Fruit fly (Drosophila melanogaster) whole organism, prepupa: ENCODE measurements around the gene CG13458.

Experiments
- Blimp-1 ChIP-seq: fragments of 200-800 bp; sonication (Bioruptor generic); optimal IDR thresholded peaks from 3 replicates; lab custom pipeline; 2017; ENCODE audit warnings: missing biosample characterization, missing genetic modification characterization, mild to moderate bottlenecking, moderate library complexity, missing genetic modification reagents
- CG10631 ChIP-seq: fragments of 200-800 bp; sonication (Bioruptor generic); optimal IDR thresholded peaks from 2 replicates; lab custom pipeline; 2016; ENCODE audit warnings: missing biosample characterization, missing genetic modification characterization
- CG10669 ChIP-seq: fragments of 200-800 bp; sonication (Bioruptor generic); optimal IDR thresholded peaks from 3 replicates; lab custom pipeline; 2018; ENCODE audit warnings: missing biosample characterization, mild to moderate bottlenecking, missing genetic modification characterization, moderate library complexity
- CG11294 ChIP-seq: fragments of 200-800 bp; sonication (Bioruptor generic); IDR thresholded peaks from 2 replicates; pipeline ENCODE4 v1.3.6; 2022; ENCODE audit warnings: missing biosample characterization, missing genetic modification characterization
- CG11902 ChIP-seq: fragments of 200-800 bp; sonication (Bioruptor generic); optimal IDR thresholded peaks from 3 replicates; lab custom pipeline; 2016; ENCODE audit warnings: missing biosample characterization, missing genetic modification characterization
- CG15336 ChIP-seq: fragments of 200-800 bp; sonication (Bioruptor generic); IDR thresholded peaks from 2 replicates; pipeline ENCODE4 v1.3.6; 2022; ENCODE audit warnings: missing biosample characterization, missing genetic modification characterization
- CG1621 ChIP-seq: fragments of 200-800 bp; sonication (Bioruptor generic); optimal IDR thresholded peaks from 3 replicates; lab custom pipeline; 2018; ENCODE audit warnings: missing biosample characterization, mild to moderate bottlenecking, missing genetic modification characterization
- CG16779 ChIP-seq: fragments of 200-800 bp; sonication (Bioruptor generic); optimal IDR thresholded peaks from 3 replicates; lab custom pipeline; 2017; ENCODE audit warnings: missing biosample characterization, mild to moderate bottlenecking, missing genetic modification characterization
- CG32006 ChIP-seq: fragments of 200-800 bp; sonication (Bioruptor generic); optimal IDR thresholded peaks from 3 replicates; lab custom pipeline; 2017; ENCODE audit warnings: missing biosample characterization, mild to moderate bottlenecking, missing genetic modification characterization
- CG3919 ChIP-seq: fragments of 200-800 bp; sonication (Bioruptor generic); optimal IDR thresholded peaks from 3 replicates; lab custom pipeline; 2016; ENCODE audit warnings: missing biosample characterization, missing genetic modification characterization
- CG4318 ChIP-seq: fragments of 200-800 bp; sonication (Bioruptor generic); optimal IDR thresholded peaks from 3 replicates; lab custom pipeline; 2017; ENCODE audit warnings: missing biosample characterization, mild to moderate bottlenecking, missing genetic modification characterization
- CG6163 ChIP-seq: fragments of 200-800 bp; sonication (Bioruptor generic); IDR thresholded peaks from 3 replicates; pipeline ENCODE4 v1.3.6; 2022; ENCODE audit warnings: missing biosample characterization, missing genetic modification characterization
- CG6276 ChIP-seq: fragments of 200-800 bp; sonication (Bioruptor generic); optimal IDR thresholded peaks from 2 replicates; lab custom pipeline; 2017; ENCODE audit warnings: missing biosample characterization, mild to moderate bottlenecking, missing genetic modification characterization
- CG6854 ChIP-seq: fragments of 200-800 bp; sonication (Bioruptor generic); optimal IDR thresholded peaks from 2 replicates; lab custom pipeline; 2017; ENCODE audit warnings: missing biosample characterization, mild to moderate bottlenecking, missing genetic modification characterization
- CG8119 ChIP-seq: fragments of 200-800 bp; sonication (Bioruptor generic); IDR thresholded peaks from 3 replicates; pipeline ENCODE4 v1.3.6; 2022; ENCODE audit warnings: missing biosample characterization, missing genetic modification characterization
- CG8319 ChIP-seq: fragments of 200-800 bp; sonication (Bioruptor generic); optimal IDR thresholded peaks from 3 replicates; lab custom pipeline; 2016; ENCODE audit warnings: missing biosample characterization, missing genetic modification characterization
- CG8632 ChIP-seq: fragments of 200-800 bp; sonication (Bioruptor generic); optimal IDR thresholded peaks from 3 replicates; lab custom pipeline; 2016; ENCODE audit warnings: missing biosample characterization, missing genetic modification characterization
- Eip75B ChIP-seq: fragments of 200-800 bp; sonication (Bioruptor generic); optimal IDR thresholded peaks from 3 replicates; lab custom pipeline; 2016; ENCODE audit warnings: missing biosample characterization, missing genetic modification characterization
- Eip78C ChIP-seq: fragments of 200-800 bp; sonication (Bioruptor generic); peaks from one replicate; lab custom pipeline; 2016; ENCODE audit warnings: missing biosample characterization, missing genetic modification characterization
- Eip93F ChIP-seq: fragments of 200-800 bp; sonication (Bioruptor generic); optimal IDR thresholded peaks from 2 replicates; lab custom pipeline; 2016; ENCODE audit warnings: missing biosample characterization, mild to moderate bottlenecking, missing genetic modification characterization
- Ets21C ChIP-seq: fragments of 200-800 bp; sonication (Bioruptor generic); optimal IDR thresholded peaks from 3 replicates; lab custom pipeline; 2016; ENCODE audit warnings: missing biosample characterization, missing genetic modification characterization
- Hr38 ChIP-seq: sonication (Bioruptor generic); optimal IDR thresholded peaks from 2 replicates; lab custom pipeline; 2016; ENCODE audit warnings: missing biosample characterization, missing genetic modification characterization
- Hr4 ChIP-seq: fragments of 200-800 bp; sonication (Bioruptor generic); optimal IDR thresholded peaks from 3 replicates; lab custom pipeline; 2016; ENCODE audit warnings: missing biosample characterization, missing genetic modification characterization
- Lpt ChIP-seq: fragments of 200-800 bp; sonication (Bioruptor generic); optimal IDR thresholded peaks from 3 replicates; lab custom pipeline; 2016; ENCODE audit warnings: missing biosample characterization, missing genetic modification characterization
- OdsH ChIP-seq: fragments of 200-800 bp; sonication (Bioruptor generic); optimal IDR thresholded peaks from 3 replicates; lab custom pipeline; 2016; ENCODE audit warnings: missing biosample characterization, missing genetic modification characterization
- Smox ChIP-seq: fragments of 200-800 bp; sonication (Bioruptor generic); optimal IDR thresholded peaks from 3 replicates; lab custom pipeline; 2016; ENCODE audit warnings: missing biosample characterization, missing genetic modification characterization
- Sox102F ChIP-seq: fragments of 200-800 bp; sonication (Bioruptor generic); optimal IDR thresholded peaks from 2 replicates; lab custom pipeline; 2016; ENCODE audit warnings: missing biosample characterization, mild to moderate bottlenecking, missing genetic modification characterization
- Sox14 ChIP-seq: fragments of 200-800 bp; sonication (Bioruptor generic); optimal IDR thresholded peaks from 3 replicates; lab custom pipeline; 2016; ENCODE audit warnings: missing biosample characterization, missing genetic modification characterization
- Sox15 ChIP-seq: fragments of 200-800 bp; sonication (Bioruptor generic); optimal IDR thresholded peaks from 3 replicates; lab custom pipeline; 2016; ENCODE audit warnings: missing biosample characterization, missing genetic modification characterization
- achi ChIP-seq: fragments of 200-800 bp; sonication (Bioruptor generic); optimal IDR thresholded peaks from 3 replicates; lab custom pipeline; 2016; ENCODE audit warnings: missing biosample characterization, missing genetic modification characterization
- cyc ChIP-seq: fragments of 200-800 bp; sonication (Bioruptor generic); optimal IDR thresholded peaks from 3 replicates; lab custom pipeline; 2016; ENCODE audit warnings: missing biosample characterization, missing genetic modification characterization
- dac ChIP-seq: fragments of 200-800 bp; sonication (Bioruptor generic); optimal IDR thresholded peaks from 2 replicates; lab custom pipeline; 2017; ENCODE audit warnings: missing biosample characterization, mild to moderate bottlenecking, missing genetic modification characterization
- dsx ChIP-seq: fragments of 200-800 bp; optimal IDR thresholded peaks from 3 replicates; lab custom pipeline; 2019; ENCODE audit warnings: missing biosample characterization, mild to moderate bottlenecking, missing genetic modification characterization, moderate library complexity; ENCODE audit not compliant: poor library complexity, severe bottlenecking
- esn ChIP-seq: fragments of 200-800 bp; sonication (Bioruptor generic); optimal IDR thresholded peaks from 2 replicates; lab custom pipeline; 2016; ENCODE audit warnings: missing biosample characterization, mild to moderate bottlenecking, missing genetic modification characterization, moderate library complexity
- fd59A ChIP-seq: fragments of 200-800 bp; sonication (Bioruptor generic); optimal IDR thresholded peaks from 2 replicates; lab custom pipeline; 2017; ENCODE audit warnings: missing biosample characterization, mild to moderate bottlenecking, missing genetic modification characterization, missing genetic modification reagents
- fd85E ChIP-seq: fragments of 200-800 bp; sonication (Bioruptor generic); optimal IDR thresholded peaks from 3 replicates; lab custom pipeline; 2016; ENCODE audit warnings: missing biosample characterization, missing genetic modification characterization
- fkh ChIP-seq: fragments of 200-800 bp; sonication (Bioruptor generic); optimal IDR thresholded peaks from 3 replicates; lab custom pipeline; 2017; ENCODE audit warnings: missing biosample characterization, mild to moderate bottlenecking, missing genetic modification characterization, moderate library complexity
- lz ChIP-seq: fragments of 200-800 bp; sonication (Bioruptor generic); optimal IDR thresholded peaks from 3 replicates; lab custom pipeline; 2016; ENCODE audit warnings: missing biosample characterization, missing genetic modification characterization
- net ChIP-seq: fragments of 200-800 bp; sonication (Bioruptor generic); optimal IDR thresholded peaks from 3 replicates; lab custom pipeline; 2016; ENCODE audit warnings: missing biosample characterization, missing genetic modification characterization
- pdm3 ChIP-seq: fragments of 200-800 bp; sonication (Bioruptor generic); optimal IDR thresholded peaks from 3 replicates; lab custom pipeline; 2016; ENCODE audit warnings: missing biosample characterization, missing genetic modification characterization
- spab ChIP-seq: fragments of 200-800 bp; sonication (Bioruptor generic); optimal IDR thresholded peaks from 2 replicates; lab custom pipeline; 2017; ENCODE audit warnings: missing biosample characterization, mild to moderate bottlenecking, missing genetic modification characterization, missing genetic modification reagents
- ss ChIP-seq, 2 experiments: fragments of 200-800 bp; sonication (Bioruptor generic); optimal IDR thresholded peaks; 2 replicates in 1 of 2; 3 replicates in 1 of 2; lab custom pipeline; 2017 to 2018; ENCODE audit warnings: mild to moderate bottlenecking in 2 of 2, missing biosample characterization in 2 of 2, missing genetic modification characterization in 2 of 2, moderate library complexity in 1 of 2
- svp ChIP-seq: fragments of 200-800 bp; sonication (Bioruptor generic); peaks from one replicate; lab custom pipeline; 2016; ENCODE audit warnings: missing biosample characterization, missing genetic modification characterization
- topi ChIP-seq: fragments of 200-800 bp; sonication (Bioruptor generic); optimal IDR thresholded peaks from 3 replicates; lab custom pipeline; 2016; ENCODE audit warnings: missing biosample characterization, missing genetic modification characterization
- vri ChIP-seq: fragments of 200-800 bp; sonication (Bioruptor generic); optimal IDR thresholded peaks from 3 replicates; lab custom pipeline; 2016; ENCODE audit warnings: missing biosample characterization, mild to moderate bottlenecking, missing genetic modification characterization

Gene CG13458

DNA sequence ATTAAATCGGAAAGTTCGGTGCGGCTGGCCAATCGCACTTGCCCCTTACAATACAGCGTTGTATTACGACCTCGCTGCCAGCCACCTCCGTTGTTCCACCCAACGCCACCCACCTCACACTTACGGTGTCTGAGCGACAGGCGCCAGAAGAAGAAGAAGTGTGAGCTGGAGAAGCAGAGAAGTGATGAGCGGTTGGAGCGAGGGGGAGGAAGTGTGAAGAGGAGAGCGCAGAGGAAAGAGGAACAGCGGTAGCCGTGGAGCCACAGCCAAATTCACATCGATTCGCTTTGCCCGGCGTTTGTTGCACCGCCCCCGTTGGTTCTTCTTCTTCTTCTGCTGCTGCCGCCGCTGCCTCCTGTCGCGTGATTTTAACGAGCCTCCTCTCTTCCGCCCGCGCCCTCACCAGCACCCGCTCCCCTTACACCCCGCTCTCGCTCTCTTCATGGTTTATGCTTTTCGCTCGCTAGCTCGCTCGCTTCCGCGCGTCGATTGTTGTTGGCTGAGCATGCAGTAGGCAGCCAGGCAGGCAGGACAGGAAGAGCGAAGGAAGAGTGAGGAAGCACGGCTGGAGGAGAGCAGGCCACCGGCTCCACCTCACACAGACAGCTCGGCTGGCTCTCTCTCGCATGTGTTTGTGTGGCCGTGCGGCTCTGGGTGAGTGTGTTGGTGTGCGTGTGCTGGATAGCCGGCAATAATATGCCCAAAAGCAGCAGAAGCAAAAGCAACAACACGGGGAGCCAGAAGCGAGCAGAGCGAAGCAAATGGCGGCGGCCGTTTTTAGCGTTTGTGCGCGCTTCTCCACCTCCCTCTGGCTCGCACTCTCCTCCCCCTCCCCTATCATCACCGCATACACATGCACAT lies 9.1 kb upstream of the CG13458 start (continued):
- TF ChIP-seq Eip93F (GFP tag; lab: Kevin White, UChicago) (no peak), CG11902 (no peak), dsx (GFP tag; lab: Kevin White, UChicago) (no peak), CG15336 (GFP tag; lab: Robert Waterston, UW) (no peak), CG8632 (GFP tag; lab: Kevin White, UChicago) (no peak), CG10631 (GFP tag; lab: Kevin White, UChicago) (no peak), Eip75B (GFP tag; lab: Kevin White, UChicago) (peak; percentile 10), Hr4 (GFP tag; lab: Kevin White, UChicago) (no peak), cyc (no peak), Eip78C (GFP tag; lab: Kevin White, UChicago) (peak; percentile 49), Smox (no peak), spab (no peak), vri (GFP tag; lab: Kevin White, UChicago) (no peak), fd85E (GFP tag; lab: Kevin White, UChicago) (no peak), net (peak; percentile 42), CG16779 (tag; lab: Kevin White, UChicago) (no peak), fd59A (no peak), topi (GFP tag; lab: Kevin White, UChicago) (no peak), svp (GFP tag; lab: Kevin White, UChicago) (peak; percentile 72), Hr38 (no peak), CG6854 (GFP tag; lab: Kevin White, UChicago) (peak; percentile 99), esn (GFP tag; lab: Kevin White, UChicago) (no peak), OdsH (GFP tag; lab: Kevin White, UChicago) (no peak), CG6276 (GFP tag; lab: Kevin White, UChicago) (no peak), Sox102F (GFP tag; lab: Kevin White, UChicago) (no peak), CG10669 (GFP tag; lab: Kevin White, UChicago) (no peak), CG6163 (GFP tag; lab: Robert Waterston, UW) (peak; percentile 17; the same call in 1 of the 3 replicates), CG8119 (GFP tag; lab: Robert Waterston, UW) (no peak)

DNA sequence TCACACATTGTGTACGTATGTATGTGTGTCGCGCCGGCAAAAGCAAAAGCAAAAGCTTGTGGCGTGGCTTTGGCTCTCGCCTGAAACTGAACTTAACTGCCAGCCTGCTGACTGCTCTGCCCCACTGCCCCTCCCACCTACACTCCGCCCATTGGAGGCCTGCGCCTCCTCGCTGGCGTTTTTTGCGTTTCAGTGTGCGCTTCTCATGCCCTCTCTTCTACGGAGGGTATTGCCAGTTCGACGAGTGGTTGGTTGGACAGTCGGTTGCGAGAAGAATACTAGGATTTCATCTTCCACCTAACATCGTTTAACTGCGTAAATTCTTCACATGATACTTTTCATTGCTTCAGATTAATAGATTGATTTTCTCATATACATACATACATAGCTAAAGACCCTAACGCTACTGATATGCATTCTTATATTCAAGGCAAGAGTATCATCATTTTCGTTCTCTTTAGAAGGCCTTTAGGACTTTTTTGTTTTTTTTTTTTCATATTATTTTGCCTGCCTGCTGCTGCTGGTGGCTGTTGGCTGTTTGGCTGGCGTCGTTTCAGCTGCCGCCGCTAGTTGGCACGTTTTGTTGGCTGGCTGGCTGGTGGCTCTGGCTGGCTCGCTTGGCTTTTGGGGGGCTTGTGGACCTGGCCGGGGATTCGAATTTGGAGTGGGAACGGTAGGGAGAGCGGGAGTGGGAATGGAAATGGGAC lies 8.4 kb upstream of the CG13458 start:
- TF ChIP-seq CG15336 (GFP tag; lab: Robert Waterston, UW): peak; percentile 94
- TF ChIP-seq Sox102F (GFP tag; lab: Kevin White, UChicago): peak; percentile 95
- peak; percentile 87 for TF ChIP-seq dac (GFP tag; lab: Kevin White, UChicago)
- TF ChIP-seq CG3919 (GFP tag; lab: Kevin White, UChicago): peak; percentile 89
- TF ChIP-seq CG8119 (GFP tag; lab: Robert Waterston, UW): peak; percentile 95
- no peak for TF ChIP-seq Blimp-1 (GFP tag; lab: Kevin White, UChicago)
- peak; percentile 92 for TF ChIP-seq Ets21C (GFP tag; lab: Kevin White, UChicago)
- TF ChIP-seq CG11902: peak; percentile 91
- TF ChIP-seq pdm3: peak; percentile 95
- TF ChIP-seq CG4318 (GFP tag; lab: Kevin White, UChicago): peak; percentile 93
- peak; percentile 87 for TF ChIP-seq dsx (GFP tag; lab: Kevin White, UChicago)
- TF ChIP-seq CG8319 (GFP tag; lab: Kevin White, UChicago): peak; percentile 80
- peak; percentile 93 for TF ChIP-seq Sox15 (GFP tag; lab: Kevin White, UChicago)
- peak; percentile 79 for TF ChIP-seq Lpt (GFP tag; lab: Kevin White, UChicago)
- TF ChIP-seq CG6276 (GFP tag; lab: Kevin White, UChicago): peak; percentile 87
- peak; percentile 17 for TF ChIP-seq Hr38
- no peak for TF ChIP-seq fkh (GFP tag; lab: Kevin White, UChicago)
- TF ChIP-seq CG32006 (GFP tag; lab: Kevin White, UChicago): peak; percentile 96
- TF ChIP-seq lz: peak; percentile 95
- TF ChIP-seq Hr4 (GFP tag; lab: Kevin White, UChicago): peak; percentile 97
- TF ChIP-seq achi: peak; percentile 92
- peak; percentile 92 for TF ChIP-seq Smox
- TF ChIP-seq CG16779 (tag; lab: Kevin White, UChicago): peak; percentile 85
- TF ChIP-seq ss (GFP tag; optimal IDR thresholded peaks at IDR 0.05; lab: Kevin White, UChicago): peak; percentile 68 to 92
- peak; percentile 100 for TF ChIP-seq CG6854 (GFP tag; lab: Kevin White, UChicago)
- peak; percentile 91 for TF ChIP-seq fd59A
- TF ChIP-seq topi (GFP tag; lab: Kevin White, UChicago): peak; percentile 93
- TF ChIP-seq CG11294 (GFP tag; lab: Robert Waterston, UW): peak; percentile 83
- peak; percentile 96 for TF ChIP-seq svp (GFP tag; lab: Kevin White, UChicago)
- peak; percentile 85 for TF ChIP-seq CG1621
- peak; percentile 95 for TF ChIP-seq Sox14
- TF ChIP-seq CG8632 (GFP tag; lab: Kevin White, UChicago): peak; percentile 89
